Worm (Caenorhabditis elegans): ENCODE data around the gene T05A7.12.

The T05A7.12 gene

ce11 chrII:4676241-4676640 lies 13.2 kb upstream of the T05A7.12 start:
- TF ChIP-seq aly-1 (tag; optimal IDR thresholded peaks at IDR 0.05) (no peak), ceh-13 (GFP tag; optimal IDR thresholded peaks at IDR 0.05) (no peak), hmbx-1 (tag; optimal IDR thresholded peaks at IDR 0.05) (no peak), tra-4 (tag; optimal IDR thresholded peaks at IDR 0.05) (no peak), sea-1 (GFP tag; conservative IDR thresholded peaks at IDR 0.05) (no peak), hmg-4 (GFP tag; optimal IDR thresholded peaks at IDR 0.05) (no peak), tbx-11 (GFP tag; IDR thresholded peaks at IDR 0.05) (no peak), F13C5.2 (tag; optimal IDR thresholded peaks at IDR 0.05) (no peak), ama-1 (optimal IDR thresholded peaks at IDR 0.05) (no peak), ceh-36 (tag; optimal IDR thresholded peaks at IDR 0.05) (no peak), B0310.2 (tag; optimal IDR thresholded peaks at IDR 0.05) (no peak), pes-1 (GFP tag; IDR thresholded peaks at IDR 0.05) (no peak)

- no peak for TF ChIP-seq ceh-36 (tag; optimal IDR thresholded peaks at IDR 0.05)
- TF ChIP-seq hmg-4 (GFP tag; optimal IDR thresholded peaks at IDR 0.05), result no peak
- TF ChIP-seq ama-1 (optimal IDR thresholded peaks at IDR 0.05), result no peak
- no peak for TF ChIP-seq aly-1 (tag; optimal IDR thresholded peaks at IDR 0.05)
- no peak for TF ChIP-seq ets-7 (tag; optimal IDR thresholded peaks at IDR 0.05)
- no peak for TF ChIP-seq B0310.2 (tag; optimal IDR thresholded peaks at IDR 0.05)
- TF ChIP-seq hmbx-1 (tag; optimal IDR thresholded peaks at IDR 0.05), result no peak
- no peak for TF ChIP-seq hnd-1 (tag; optimal IDR thresholded peaks at IDR 0.05)
Observed at ce11 chrII:4675481-4675880, 12.4 kb upstream of the T05A7.12 start, which contains the start of gene T05A7.3. Gene T05A7.3 (plus strand): TSS chrII:4675781.

ce11 chrII:4674188-4674587 lies 11.1 kb upstream of the T05A7.12 start:
- no peak for TF ChIP-seq hmg-4 (GFP tag; optimal IDR thresholded peaks at IDR 0.05)
- no peak for TF ChIP-seq ets-7 (tag; optimal IDR thresholded peaks at IDR 0.05)
- no peak for TF ChIP-seq ama-1 (optimal IDR thresholded peaks at IDR 0.05)
- TF ChIP-seq ceh-36 (tag; optimal IDR thresholded peaks at IDR 0.05), result no peak
- no peak for TF ChIP-seq aly-1 (tag; optimal IDR thresholded peaks at IDR 0.05)
- no peak for TF ChIP-seq hnd-1 (tag; optimal IDR thresholded peaks at IDR 0.05)
- no peak for TF ChIP-seq flt-1 (GFP tag; IDR thresholded peaks at IDR 0.05)
- TF ChIP-seq scrt-1 (GFP tag; IDR thresholded peaks at IDR 0.05), result no peak

ce11 chrII:4673670-4674069 lies 10.6 kb upstream of the T05A7.12 start:
- TF ChIP-seq pes-1 (GFP tag; IDR thresholded peaks at IDR 0.05), result no peak
- TF ChIP-seq aly-1 (tag; optimal IDR thresholded peaks at IDR 0.05), result no peak
- TF ChIP-seq B0310.2 (tag; optimal IDR thresholded peaks at IDR 0.05), result no peak
- TF ChIP-seq F13C5.2 (tag; optimal IDR thresholded peaks at IDR 0.05), result no peak
- TF ChIP-seq hmbx-1 (tag; optimal IDR thresholded peaks at IDR 0.05), result no peak
- no peak for TF ChIP-seq scrt-1 (GFP tag; IDR thresholded peaks at IDR 0.05)
- no peak for TF ChIP-seq tbx-37 (GFP tag; conservative IDR thresholded peaks at IDR 0.05)
- TF ChIP-seq ets-7 (tag; optimal IDR thresholded peaks at IDR 0.05), result no peak
- TF ChIP-seq tbx-11 (GFP tag; IDR thresholded peaks at IDR 0.05), result no peak
- no peak for TF ChIP-seq flt-1 (GFP tag; IDR thresholded peaks at IDR 0.05)

ce11 chrII:4673242-4673641 lies 10.2 kb upstream of the T05A7.12 start:
- TF ChIP-seq hmbx-1 (tag; optimal IDR thresholded peaks at IDR 0.05) (no peak), pes-1 (GFP tag; IDR thresholded peaks at IDR 0.05) (no peak), ets-7 (tag; optimal IDR thresholded peaks at IDR 0.05) (no peak), sea-1 (GFP tag; conservative IDR thresholded peaks at IDR 0.05) (no peak), flt-1 (GFP tag; IDR thresholded peaks at IDR 0.05) (no peak), tbx-11 (GFP tag; IDR thresholded peaks at IDR 0.05) (no peak), ceh-13 (GFP tag; optimal IDR thresholded peaks at IDR 0.05) (no peak), B0310.2 (tag; optimal IDR thresholded peaks at IDR 0.05) (no peak), tra-4 (tag; optimal IDR thresholded peaks at IDR 0.05) (no peak)

ce11 chrII:4672584-4673110 lies 9.6 kb upstream of the T05A7.12 start, which contains the start of the genes clec-140 and hmg-11:
Gene clec-140 (plus strand): TSS chrII:4673060.
Gene hmg-11 (plus strand): TSS chrII:4673085.
- peak; percentile 25 for TF ChIP-seq hmg-4 (GFP tag; optimal IDR thresholded peaks at IDR 0.05)
- TF ChIP-seq B0310.2 (tag; optimal IDR thresholded peaks at IDR 0.05), result no peak
- TF ChIP-seq F13C5.2 (tag; optimal IDR thresholded peaks at IDR 0.05), result peak; percentile 49

- no peak for TF ChIP-seq scrt-1 (GFP tag; IDR thresholded peaks at IDR 0.05)
- TF ChIP-seq tbx-11 (GFP tag; IDR thresholded peaks at IDR 0.05), result no peak
- no peak for TF ChIP-seq ets-7 (tag; optimal IDR thresholded peaks at IDR 0.05)
- no peak for TF ChIP-seq B0310.2 (tag; optimal IDR thresholded peaks at IDR 0.05)
- no peak for TF ChIP-seq sea-1 (GFP tag; conservative IDR thresholded peaks at IDR 0.05)
- no peak for TF ChIP-seq aly-1 (tag; optimal IDR thresholded peaks at IDR 0.05)
- TF ChIP-seq pes-1 (GFP tag; IDR thresholded peaks at IDR 0.05), result no peak
- TF ChIP-seq ceh-13 (GFP tag; optimal IDR thresholded peaks at IDR 0.05), result no peak
- no peak for TF ChIP-seq hmg-4 (GFP tag; optimal IDR thresholded peaks at IDR 0.05)
- TF ChIP-seq F13C5.2 (tag; optimal IDR thresholded peaks at IDR 0.05), result no peak
- no peak for TF ChIP-seq ceh-36 (tag; optimal IDR thresholded peaks at IDR 0.05)
- no peak for TF ChIP-seq hnd-1 (tag; optimal IDR thresholded peaks at IDR 0.05)
- TF ChIP-seq ama-1 (optimal IDR thresholded peaks at IDR 0.05), result no peak
- TF ChIP-seq flt-1 (GFP tag; IDR thresholded peaks at IDR 0.05), result no peak
- TF ChIP-seq hmbx-1 (tag; optimal IDR thresholded peaks at IDR 0.05), result no peak
- no peak for TF ChIP-seq tra-4 (tag; optimal IDR thresholded peaks at IDR 0.05)
- TF ChIP-seq tbx-37 (GFP tag; conservative IDR thresholded peaks at IDR 0.05), result no peak
Observed at ce11 chrII:4671692-4672091, 8.6 kb upstream of the T05A7.12 start, which contains the start of gene T05A7.6. Gene T05A7.6 (minus strand): TSS chrII:4671792.

ce11 chrII:4667572-4667971 lies 4.5 kb upstream of the T05A7.12 start, which contains the start of gene fut-5:
Gene fut-5 (minus strand): TSS chrII:4667672.
- TF ChIP-seq sea-1 (GFP tag; conservative IDR thresholded peaks at IDR 0.05) (no peak), pes-1 (GFP tag; IDR thresholded peaks at IDR 0.05) (no peak), scrt-1 (GFP tag; IDR thresholded peaks at IDR 0.05) (no peak), hnd-1 (tag; optimal IDR thresholded peaks at IDR 0.05) (no peak), ceh-13 (GFP tag; optimal IDR thresholded peaks at IDR 0.05) (no peak), tbx-11 (GFP tag; IDR thresholded peaks at IDR 0.05) (no peak), tbx-37 (GFP tag; conservative IDR thresholded peaks at IDR 0.05) (no peak), flt-1 (GFP tag; IDR thresholded peaks at IDR 0.05) (no peak)
